Fruit fly (Drosophila melanogaster) whole organism, wandering third instar larva: ENCODE data around the gene Pif1B.

Experiments used
- Abd-B ChIP-seq: fragments of >200 bp; optimal IDR thresholded peaks from 2 replicates; lab custom pipeline; 2017; ENCODE audit warnings: missing biosample characterization, missing genetic modification characterization
- CG32264 ChIP-seq: fragments of 200-800 bp; sonication (Bioruptor generic); optimal IDR thresholded peaks from 2 replicates; lab custom pipeline; 2016; ENCODE audit warnings: missing biosample characterization, missing genetic modification characterization
- CG9705 ChIP-seq: fragments of 200-800 bp; sonication (Bioruptor generic); optimal IDR thresholded peaks from 2 replicates; lab custom pipeline; 2018; ENCODE audit warnings: missing biosample characterization, mild to moderate bottlenecking, missing genetic modification characterization
- CrebA ChIP-seq: fragments of 200-800 bp; sonication (Bioruptor generic); optimal IDR thresholded peaks from 2 replicates; lab custom pipeline; 2016; ENCODE audit warnings: missing biosample characterization, mild to moderate bottlenecking, missing genetic modification characterization, borderline replicate concordance
- Dfd ChIP-seq: fragments of >200 bp; optimal IDR thresholded peaks from 2 replicates; lab custom pipeline; 2017; ENCODE audit warnings: missing biosample characterization, missing genetic modification characterization
- Dif ChIP-seq: fragments of 200-275, 200-300 bp; sonication (Bioruptor generic); optimal IDR thresholded peaks from 2 replicates; lab custom pipeline; 2018; ENCODE audit warnings: missing biosample characterization, missing genetic modification characterization; ENCODE audit not compliant: partially characterized antibody
- GATAd ChIP-seq: sonication (Bioruptor generic); optimal IDR thresholded peaks from 2 replicates; lab custom pipeline; 2016; ENCODE audit warnings: missing biosample characterization, missing genetic modification characterization
- HLH106 ChIP-seq: fragments of 200-800 bp; optimal IDR thresholded peaks from 3 replicates; lab custom pipeline; 2019; ENCODE audit warnings: missing biosample characterization, mild to moderate bottlenecking, missing genetic modification characterization, moderate library complexity
- Hnf4 ChIP-seq: fragments of 200-800 bp; sonication (Bioruptor generic); optimal IDR thresholded peaks from 2 replicates; lab custom pipeline; 2016; ENCODE audit warnings: missing biosample characterization, mild to moderate bottlenecking, missing genetic modification characterization
- Hr78 ChIP-seq: fragments of >200 bp; optimal IDR thresholded peaks from 2 replicates; lab custom pipeline; 2017; ENCODE audit warnings: missing biosample characterization, missing genetic modification characterization
- Hr83 ChIP-seq: fragments of 200-300 bp; sonication (Bioruptor generic); optimal IDR thresholded peaks from 2 replicates; lab custom pipeline; 2016; ENCODE audit warnings: missing biosample characterization, mild to moderate bottlenecking, missing genetic modification characterization, moderate library complexity; ENCODE audit not compliant: poor library complexity, severe bottlenecking
- Jra ChIP-seq: sonication (Bioruptor generic); optimal IDR thresholded peaks from 2 replicates; lab custom pipeline; 2016; ENCODE audit warnings: missing biosample characterization, missing genetic modification characterization
- Mio ChIP-seq: sonication (Bioruptor generic); optimal IDR thresholded peaks from 2 replicates; lab custom pipeline; 2016; ENCODE audit warnings: missing biosample characterization, missing genetic modification characterization
- Myc ChIP-seq: fragments of >200 bp; optimal IDR thresholded peaks from 2 replicates; lab custom pipeline; 2017
- N ChIP-seq: fragments of >200 bp; optimal IDR thresholded peaks from 2 replicates; lab custom pipeline; 2018; ENCODE audit warnings: missing biosample characterization, missing external identifiers, missing genetic modification characterization
- OdsH ChIP-seq: fragments of 200-800 bp; sonication (Bioruptor generic); optimal IDR thresholded peaks from 2 replicates; lab custom pipeline; 2016; ENCODE audit warnings: missing biosample characterization, mild to moderate bottlenecking, missing genetic modification characterization
- Rel ChIP-seq, 2 experiments: fragments of 200-800 bp; sonication (Bioruptor generic) in 1 of 2; optimal IDR thresholded peaks; 2 replicates in 1 of 2; 3 replicates in 1 of 2; lab custom pipeline; 2016 to 2019; ENCODE audit warnings: mild to moderate bottlenecking in 2 of 2, missing biosample characterization in 2 of 2, missing genetic modification characterization in 2 of 2, moderate library complexity in 1 of 2
- Sp1 ChIP-seq: fragments of 200-800 bp; sonication (Bioruptor generic); optimal IDR thresholded peaks from 3 replicates; lab custom pipeline; 2019; ENCODE audit warnings: missing biosample characterization, mild to moderate bottlenecking, missing genetic modification characterization, moderate library complexity
- Vsx2 ChIP-seq: fragments of 200-300, 225-300 bp; sonication (Bioruptor generic); optimal IDR thresholded peaks from 2 replicates; lab custom pipeline; 2018; ENCODE audit warnings: missing biosample characterization, missing genetic modification characterization; ENCODE audit not compliant: partially characterized antibody
- br ChIP-seq: fragments of 200-800 bp; sonication (Bioruptor generic); optimal IDR thresholded peaks from 2 replicates; lab custom pipeline; 2016; ENCODE audit warnings: missing biosample characterization, missing genetic modification characterization
- brk ChIP-seq: fragments of 200-800 bp; sonication (Bioruptor generic); optimal IDR thresholded peaks from 2 replicates; lab custom pipeline; 2016; ENCODE audit warnings: missing biosample characterization, mild to moderate bottlenecking, missing genetic modification characterization
- dl ChIP-seq, 2 experiments: fragments of 175-275, 200-275 bp in 1 of 2; fragments of 200-275 bp in 1 of 2; sonication (Bioruptor generic); optimal IDR thresholded peaks; lab custom pipeline; 2018; ENCODE audit warnings: mild to moderate bottlenecking in 2 of 2, missing biosample characterization in 2 of 2, missing genetic modification characterization in 2 of 2, moderate library complexity in 2 of 2; ENCODE audit not compliant: partially characterized antibody in 2 of 2, insufficient read depth in 1 of 2
- dmrt93B ChIP-seq: fragments of 200-800 bp; sonication (Bioruptor generic); optimal IDR thresholded peaks from 2 replicates; lab custom pipeline; 2018; ENCODE audit warnings: missing biosample characterization, mild to moderate bottlenecking, missing genetic modification characterization
- dsf ChIP-seq: sonication (Bioruptor generic); optimal IDR thresholded peaks from 2 replicates; lab custom pipeline; 2016; ENCODE audit warnings: missing biosample characterization, missing genetic modification characterization, borderline replicate concordance
- ey ChIP-seq: fragments of 200-800 bp; sonication (Bioruptor generic); optimal IDR thresholded peaks from 2 replicates; lab custom pipeline; 2016; ENCODE audit warnings: missing biosample characterization, missing genetic modification characterization
- foxo ChIP-seq, 2 experiments: fragments of 200-800 bp; sonication (Bioruptor generic); optimal IDR thresholded peaks; 2 replicates in 1 of 2; 3 replicates in 1 of 2; lab custom pipeline; 2016 to 2017; ENCODE audit warnings: missing biosample characterization in 2 of 2, missing genetic modification characterization in 2 of 2
- fru ChIP-seq: fragments of 200-800 bp; sonication (Bioruptor generic); optimal IDR thresholded peaks from 3 replicates; lab custom pipeline; 2016; ENCODE audit warnings: missing biosample characterization, mild to moderate bottlenecking, missing genetic modification characterization
- h ChIP-seq: fragments of 200-800 bp; sonication (Bioruptor generic); optimal IDR thresholded peaks from 3 replicates; lab custom pipeline; 2016; ENCODE audit warnings: missing biosample characterization, mild to moderate bottlenecking, missing genetic modification characterization
- jim ChIP-seq: fragments of 175-275, 200-325 bp; sonication (Bioruptor generic); optimal IDR thresholded peaks from 2 replicates; lab custom pipeline; 2016; ENCODE audit warnings: missing biosample characterization, mild to moderate bottlenecking, missing genetic modification characterization
- lola ChIP-seq: fragments of >200 bp; optimal IDR thresholded peaks from 2 replicates; lab custom pipeline; 2017; ENCODE audit warnings: missing biosample characterization, missing genetic modification characterization
- pan ChIP-seq: fragments of >200 bp; optimal IDR thresholded peaks from 2 replicates; lab custom pipeline; 2017
- psq ChIP-seq: fragments of 200-800 bp; sonication (Bioruptor generic); optimal IDR thresholded peaks from 3 replicates; lab custom pipeline; 2017; ENCODE audit warnings: missing biosample characterization, mild to moderate bottlenecking, missing genetic modification characterization, moderate library complexity
- rgr ChIP-seq: fragments of 200-800 bp; sonication (Bioruptor generic); optimal IDR thresholded peaks from 3 replicates; lab custom pipeline; 2016; ENCODE audit warnings: missing biosample characterization, mild to moderate bottlenecking, missing genetic modification characterization
- sage ChIP-seq: fragments of 200-800 bp; sonication (Bioruptor generic); optimal IDR thresholded peaks from 2 replicates; lab custom pipeline; 2016; ENCODE audit warnings: missing biosample characterization, mild to moderate bottlenecking, missing genetic modification characterization
- sv ChIP-seq: fragments of 200-800 bp; sonication (Bioruptor generic); optimal IDR thresholded peaks from 3 replicates; lab custom pipeline; 2016; ENCODE audit warnings: missing biosample characterization, missing genetic modification characterization
- tai ChIP-seq: sonication (Bioruptor generic); optimal IDR thresholded peaks from 2 replicates; lab custom pipeline; 2016; ENCODE audit warnings: missing biosample characterization, missing genetic modification characterization
- usp ChIP-seq: fragments of >200 bp; optimal IDR thresholded peaks from 2 replicates; lab custom pipeline; 2017; ENCODE audit warnings: missing biosample characterization, missing genetic modification characterization
- woc ChIP-seq: sonication (Bioruptor generic); optimal IDR thresholded peaks from 2 replicates; lab custom pipeline; 2016; ENCODE audit warnings: missing biosample characterization, mild to moderate bottlenecking, missing genetic modification characterization

Gene Pif1B

dm6 chr3R:8747134-8747870 lies 53.7 kb downstream of the Pif1B start, which contains the start of the genes CG9801 and Nasp:
Gene CG9801, minus strand, starts transcription at chr3R:8747675.
Gene Nasp, plus strand, starts transcription at chr3R:8747798.
- TF ChIP-seq h (GFP tag; lab: Kevin White, UChicago) (peak; percentile 13), br (GFP tag; lab: Kevin White, UChicago) (peak; percentile 10), dmrt93B (GFP tag; lab: Kevin White, UChicago) (no peak), lola (no peak), Hr83 (GFP tag; lab: Kevin White, UChicago) (peak; percentile 69), dl (GFP tag; optimal IDR thresholded peaks at IDR 0.05; lab: Kevin White, UChicago; ENCODE audit: insufficient read depth in 1 of 2, partially characterized antibody in 2 of 2) (no peak), Jra (GFP tag; lab: Kevin White, UChicago) (no peak), Abd-B (no peak), N (GFP tag; lab: Kevin White, UChicago) (no peak), HLH106 (tag; lab: Kevin White, UChicago) (peak; percentile 48), psq (no peak), Dfd (GFP tag; lab: Kevin White, UChicago) (no peak), woc (GFP tag; lab: Kevin White, UChicago) (no peak), rgr (no peak), usp (no peak), OdsH (GFP tag; lab: Kevin White, UChicago) (peak; percentile 4), foxo (GFP tag; optimal IDR thresholded peaks at IDR 0.05; lab: Kevin White, UChicago) (peak in 1 of 2 experiments; percentile 10), CrebA (GFP tag; lab: Kevin White, UChicago) (no peak), Mio (GFP tag; lab: Kevin White, UChicago) (no peak), CG9705 (no peak), Myc (lab: Kevin White, UChicago) (no peak), Rel (GFP tag; optimal IDR thresholded peaks at IDR 0.05; lab: Kevin White, UChicago) (no peak), Rel (tag; optimal IDR thresholded peaks at IDR 0.05; lab: Kevin White, UChicago) (peak; percentile 46), Dif (GFP tag; lab: Kevin White, UChicago) (peak; percentile 26), Vsx2 (GFP tag; lab: Kevin White, UChicago) (peak; percentile 26), Sp1 (GFP tag; lab: Kevin White, UChicago) (peak; percentile 18), brk (GFP tag; lab: Kevin White, UChicago) (no peak), fru (GFP tag; lab: Kevin White, UChicago) (no peak), Hr78 (GFP tag; lab: Kevin White, UChicago) (no peak), GATAd (no peak), jim (GFP tag; lab: Kevin White, UChicago) (no peak), ey (GFP tag; lab: Kevin White, UChicago) (no peak), tai (no peak), Hnf4 (GFP tag; lab: Kevin White, UChicago) (peak; percentile 3), dsf (GFP tag; lab: Kevin White, UChicago) (no peak), CG32264 (GFP tag; lab: Kevin White, UChicago) (no peak), pan (no peak), sv (GFP tag; lab: Kevin White, UChicago) (no peak), sage (GFP tag; lab: Kevin White, UChicago) (no peak)

- peak; percentile 78 for TF ChIP-seq fru (GFP tag; lab: Kevin White, UChicago)
- TF ChIP-seq sv (GFP tag; lab: Kevin White, UChicago): no peak
- no peak for TF ChIP-seq CG32264 (GFP tag; lab: Kevin White, UChicago)
- TF ChIP-seq jim (GFP tag; lab: Kevin White, UChicago): no peak
- peak in 1 of 2 experiments; percentile 82 for TF ChIP-seq foxo (GFP tag; optimal IDR thresholded peaks at IDR 0.05; lab: Kevin White, UChicago)
- TF ChIP-seq Sp1 (GFP tag; lab: Kevin White, UChicago): peak; percentile 71
- no peak for TF ChIP-seq Abd-B
- peak; percentile 80 for TF ChIP-seq rgr
- no peak for TF ChIP-seq N (GFP tag; lab: Kevin White, UChicago)
- peak; percentile 72 for TF ChIP-seq psq
- no peak for TF ChIP-seq Mio (GFP tag; lab: Kevin White, UChicago)
- TF ChIP-seq OdsH (GFP tag; lab: Kevin White, UChicago): peak; percentile 83
- TF ChIP-seq h (GFP tag; lab: Kevin White, UChicago): peak; percentile 72
- TF ChIP-seq dl (GFP tag; optimal IDR thresholded peaks at IDR 0.05; lab: Kevin White, UChicago; ENCODE audit: insufficient read depth in 1 of 2, partially characterized antibody in 2 of 2): no peak
- peak; percentile 22 for TF ChIP-seq Jra (GFP tag; lab: Kevin White, UChicago)
- no peak for TF ChIP-seq usp
- no peak for TF ChIP-seq Hr83 (GFP tag; lab: Kevin White, UChicago)
- TF ChIP-seq GATAd: no peak
- no peak for TF ChIP-seq Dif (GFP tag; lab: Kevin White, UChicago)
- peak; percentile 76 for TF ChIP-seq HLH106 (tag; lab: Kevin White, UChicago)
- no peak for TF ChIP-seq CrebA (GFP tag; lab: Kevin White, UChicago)
- TF ChIP-seq brk (GFP tag; lab: Kevin White, UChicago): peak; percentile 46
- TF ChIP-seq pan: no peak
- TF ChIP-seq sage (GFP tag; lab: Kevin White, UChicago): peak; percentile 63
- TF ChIP-seq woc (GFP tag; lab: Kevin White, UChicago): peak; percentile 56
- TF ChIP-seq CG9705: no peak
- peak; percentile 41 for TF ChIP-seq dmrt93B (GFP tag; lab: Kevin White, UChicago)
- TF ChIP-seq Hnf4 (GFP tag; lab: Kevin White, UChicago): peak; percentile 74
- TF ChIP-seq br (GFP tag; lab: Kevin White, UChicago): peak; percentile 62
- no peak for TF ChIP-seq Hr78 (GFP tag; lab: Kevin White, UChicago)
- peak; percentile 62 for TF ChIP-seq ey (GFP tag; lab: Kevin White, UChicago)
Observed at dm6 chr3R:8746354-8746753, 54.6 kb downstream of the Pif1B start.
